Fruit fly (Drosophila melanogaster) whole organism, adult: ENCODE results near the gene Taf2.
A peak's percentile ranks its signal among the peaks of the same experiment; 100 is the strongest.

ENCODE experiments used
- CG12768 ChIP-seq: fragments of 200-800 bp; sonication (Bioruptor generic); optimal IDR thresholded peaks from 2 replicates; lab custom pipeline; 2017; ENCODE audit warnings: missing biosample characterization, missing genetic modification characterization, mild to moderate bottlenecking, moderate library complexity, missing genetic modification reagents
- CG14711 ChIP-seq: fragments of 200-800 bp; sonication (Bioruptor generic); optimal IDR thresholded peaks from 2 replicates; lab custom pipeline; 2018; ENCODE audit warnings: missing biosample characterization, mild to moderate bottlenecking, missing genetic modification characterization, moderate library complexity
- CG1620 ChIP-seq: fragments of 200-800 bp; sonication (Bioruptor generic); optimal IDR thresholded peaks from 2 replicates; lab custom pipeline; 2016; ENCODE audit warnings: missing biosample characterization, missing genetic modification characterization
- CG5204 ChIP-seq: fragments of 200-800 bp; sonication (Bioruptor generic); optimal IDR thresholded peaks from 2 replicates; lab custom pipeline; 2016; ENCODE audit warnings: missing biosample characterization, missing genetic modification characterization
- CG7045 ChIP-seq: fragments of 200-800 bp; sonication (Bioruptor generic); optimal IDR thresholded peaks from 2 replicates; lab custom pipeline; 2017; ENCODE audit warnings: missing biosample characterization, mild to moderate bottlenecking, missing genetic modification characterization
- CG7101 ChIP-seq: fragments of 200-800 bp; sonication (Bioruptor generic); optimal IDR thresholded peaks from 2 replicates; lab custom pipeline; 2018; ENCODE audit warnings: missing biosample characterization, mild to moderate bottlenecking, missing genetic modification characterization, moderate library complexity
- Clk ChIP-seq: fragments of 200-800 bp; sonication (Bioruptor generic); optimal IDR thresholded peaks from 2 replicates; lab custom pipeline; 2017; ENCODE audit warnings: missing biosample characterization, missing genetic modification characterization
- Crg-1 ChIP-seq: fragments of 200-800 bp; sonication (Bioruptor generic); optimal IDR thresholded peaks from 2 replicates; lab custom pipeline; 2016; ENCODE audit warnings: missing biosample characterization, missing genetic modification characterization
- Hr96 ChIP-seq: fragments of 200-800 bp; sonication (Bioruptor generic); optimal IDR thresholded peaks from 2 replicates; lab custom pipeline; 2016; ENCODE audit warnings: missing biosample characterization, missing genetic modification characterization
- bab1 ChIP-seq: fragments of 200-800 bp; sonication (Bioruptor generic); optimal IDR thresholded peaks from 3 replicates; lab custom pipeline; 2019; ENCODE audit warnings: missing biosample characterization, mild to moderate bottlenecking, missing genetic modification characterization, moderate library complexity
- kay ChIP-seq: fragments of 200-800 bp; sonication (Bioruptor generic); peaks from one replicate; lab custom pipeline; 2016; ENCODE audit warnings: missing biosample characterization, missing genetic modification characterization, borderline replicate concordance
- ovo ChIP-seq: fragments of 200-800 bp; sonication (Bioruptor generic); optimal IDR thresholded peaks from 2 replicates; lab custom pipeline; 2016; ENCODE audit warnings: missing biosample characterization, missing genetic modification characterization
- pad ChIP-seq: fragments of 200-800 bp; sonication (Bioruptor generic); optimal IDR thresholded peaks from 3 replicates; lab custom pipeline; 2017; ENCODE audit warnings: missing biosample characterization, missing genetic modification characterization, mild to moderate bottlenecking, moderate library complexity, missing genetic modification reagents
- tj ChIP-seq: fragments of 200-800 bp; sonication (Bioruptor generic); optimal IDR thresholded peaks from 3 replicates; lab custom pipeline; 2017; ENCODE audit warnings: missing biosample characterization, mild to moderate bottlenecking, missing genetic modification characterization, moderate library complexity

DNA sequence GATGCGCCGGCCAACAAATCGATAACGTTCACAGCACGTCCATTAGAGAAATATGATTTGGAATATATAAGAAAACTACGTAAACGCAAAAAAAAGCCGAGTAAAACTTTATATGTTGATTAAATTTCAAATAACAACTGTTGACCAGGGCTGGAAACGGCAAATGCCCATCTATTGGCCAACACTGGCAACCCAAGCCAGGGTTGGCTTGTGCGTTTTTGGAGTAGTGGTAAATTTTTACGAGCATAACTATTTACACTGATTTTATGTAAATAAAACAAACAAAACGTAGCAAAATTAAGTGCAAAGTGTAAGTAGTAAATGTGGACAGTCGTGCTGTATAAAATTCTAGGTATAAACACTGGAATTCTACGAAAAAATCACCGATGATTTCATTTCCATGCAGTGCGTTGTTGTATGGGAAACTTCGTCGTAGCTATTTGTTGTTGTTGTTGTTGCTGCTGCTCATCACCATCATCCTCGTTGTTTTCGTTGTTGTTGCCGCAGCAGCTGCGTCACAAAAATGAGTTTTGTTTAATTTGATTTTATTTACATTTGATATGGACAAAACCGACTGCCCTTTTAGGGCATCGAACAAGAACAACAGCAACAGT is 10.7 kb upstream of the Taf2 start, which contains the start of gene nudE:
- TF ChIP-seq CG7045 (GFP tag; lab: Kevin White, UChicago) (no peak), Crg-1 (GFP tag; lab: Kevin White, UChicago) (peak; percentile 50), Clk (GFP tag; lab: Kevin White, UChicago) (peak; percentile 10), CG12768 (GFP tag; lab: Kevin White, UChicago) (peak; percentile 29), CG14711 (tag; lab: Kevin White, UChicago) (peak; percentile 32), kay (no peak), tj (GFP tag; lab: Kevin White, UChicago) (no peak), CG1620 (GFP tag; lab: Kevin White, UChicago) (peak; percentile 65), CG5204 (peak; percentile 60), pad (peak; percentile 43), bab1 (no peak), ovo (GFP tag; lab: Kevin White, UChicago) (peak; percentile 3), CG7101 (peak; percentile 53), Hr96 (GFP tag; lab: Kevin White, UChicago) (peak; percentile 67)
